Worm (Caenorhabditis elegans) whole organism, mixed stage, embryonic: ENCODE measurements around the gene crn-4.

Experiments
- blmp-1 ChIP-seq: fragments of 150-350 bp; optimal IDR thresholded peaks from 2 replicates; lab custom pipeline; 2014; ENCODE audit warnings: missing biosample characterization, missing genetic modification characterization
- elt-1 ChIP-seq: sonication (generic microtip); optimal IDR thresholded peaks from 2 replicates; lab custom pipeline; 2017; ENCODE audit warnings: missing genetic modification characterization, mild to moderate bottlenecking, missing compliant biosample characterization, antibody characterized with exemption, moderate library complexity, borderline replicate concordance; ENCODE audit not compliant: insufficient read depth
- elt-3 ChIP-seq: fragments of 150-350 bp; optimal IDR thresholded peaks from 2 replicates; lab custom pipeline; 2014; ENCODE audit warnings: missing biosample characterization, missing genetic modification characterization
- hlh-1 ChIP-seq: fragments of 150-350 bp; optimal IDR thresholded peaks from 2 replicates; lab custom pipeline; 2014; ENCODE audit warnings: missing biosample characterization, missing genetic modification reagents, missing genetic modification characterization
- lsy-2 ChIP-seq: fragments of 150-350 bp; optimal IDR thresholded peaks from 2 replicates; lab custom pipeline; 2014; ENCODE audit warnings: missing biosample characterization, missing genetic modification characterization
- mab-5 ChIP-seq: fragments of 150-350 bp; optimal IDR thresholded peaks from 2 replicates; lab custom pipeline; 2014; ENCODE audit warnings: missing biosample characterization, missing genetic modification characterization
- mep-1 ChIP-seq: fragments of 150-350 bp; optimal IDR thresholded peaks from 2 replicates; lab custom pipeline; 2017; ENCODE audit warnings: missing biosample characterization, missing genetic modification reagents, missing genetic modification characterization, inconsistent platforms
- mls-2 ChIP-seq: sonication (generic microtip); optimal IDR thresholded peaks from 2 replicates; lab custom pipeline; 2016; ENCODE audit warnings: mild to moderate bottlenecking, missing genetic modification characterization, moderate library complexity, missing compliant biosample characterization
- nhr-12 ChIP-seq: fragments of 150-350 bp; optimal IDR thresholded peaks from 2 replicates; lab custom pipeline; 2014; ENCODE audit warnings: missing biosample characterization, missing genetic modification characterization
- nhr-2 ChIP-seq: fragments of 150-350 bp; optimal IDR thresholded peaks from 2 replicates; lab custom pipeline; 2014; ENCODE audit warnings: missing biosample characterization, missing genetic modification characterization
- snpc-4 ChIP-seq: fragments of 150-350 bp; optimal IDR thresholded peaks from 2 replicates; lab custom pipeline; 2014; ENCODE audit warnings: missing biosample characterization, missing genetic modification characterization
- sptf-1 ChIP-seq: sonication (generic microtip); optimal IDR thresholded peaks from 2 replicates; lab custom pipeline; 2017; ENCODE audit warnings: mild to moderate bottlenecking, missing genetic modification characterization, moderate library complexity, missing compliant biosample characterization
- unc-62 ChIP-seq: fragments of 150-350 bp; optimal IDR thresholded peaks from 2 replicates; lab custom pipeline; 2014; ENCODE audit warnings: missing biosample characterization, missing genetic modification reagents, missing genetic modification characterization

DNA sequence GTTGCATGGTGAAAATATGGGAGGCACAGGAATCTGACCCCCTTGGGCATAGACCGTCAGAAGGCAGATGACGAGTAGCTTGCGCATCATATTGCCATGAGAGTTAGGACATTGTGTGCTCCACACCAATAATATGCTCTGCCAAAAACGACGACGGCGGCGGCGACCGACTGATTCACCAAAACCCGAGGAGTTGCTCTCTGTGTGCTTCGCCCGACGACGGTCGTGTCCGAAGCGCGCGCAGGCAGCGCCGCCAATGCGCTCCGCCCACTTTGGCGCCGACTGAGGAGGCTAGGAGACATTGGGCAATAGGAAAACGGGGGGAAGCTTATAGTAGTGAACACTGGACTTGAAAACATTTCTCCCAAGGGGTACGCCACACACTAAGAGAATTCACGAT is 10.1 kb upstream of the crn-4 start, which contains the start of gene AH9.6:
- TF ChIP-seq nhr-2 (tag; lab: Kevin White, UChicago) (no peak), mls-2 (tag; lab: Kevin White, UChicago) (no peak), snpc-4 (tag; lab: Kevin White, UChicago) (no peak), mab-5 (tag; lab: Kevin White, UChicago) (no peak), sptf-1 (tag; lab: Kevin White, UChicago) (no peak), lsy-2 (no peak), hlh-1 (tag; lab: Kevin White, UChicago) (no peak), mep-1 (tag; lab: Kevin White, UChicago) (no peak), nhr-12 (tag; lab: Kevin White, UChicago) (no peak), blmp-1 (tag; lab: Kevin White, UChicago) (no peak), elt-3 (no peak), elt-1 (tag; lab: Kevin White, UChicago) (no peak), unc-62 (no peak)
